1 worm cellular context compared by ENCODE assay signal in the genomic region with DNA sequence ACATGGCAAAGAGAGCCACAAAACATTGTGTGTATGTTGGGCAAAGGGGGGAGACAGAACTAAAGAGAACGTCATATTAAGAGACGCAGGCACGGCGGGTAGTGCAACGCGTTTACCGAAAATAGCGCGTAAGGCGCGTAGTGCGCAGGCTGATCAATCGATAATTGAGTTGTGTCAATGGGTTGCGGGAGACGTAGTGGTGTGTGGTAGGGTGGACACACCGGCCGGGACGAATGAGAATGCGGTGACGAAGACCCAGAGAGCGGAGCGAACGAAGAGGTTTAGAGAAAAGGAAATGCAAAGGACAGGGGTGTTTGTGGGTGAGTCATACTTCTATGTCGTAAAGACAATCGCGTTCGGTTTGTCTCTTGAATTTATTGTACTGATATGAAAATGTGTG.
TF ChIP-seq lines count a peak whose summit lies in the region.

No protein-coding gene starts in this region.

TF ChIP-seq in whole organism, L4 larva, 104 proteins besides CTCF, POLR2A, EP300 and RAD21 (continued from another document):
- TF ChIP-seq skn-1 (tag; optimal IDR thresholded peaks at IDR 0.05; lab: Kevin White, UChicago): no peak
- peak; percentile 69 for TF ChIP-seq jun-1 (tag; optimal IDR thresholded peaks at IDR 0.05; lab: Kevin White, UChicago)
- TF ChIP-seq dmd-9 (GFP tag; IDR thresholded peaks at IDR 0.05; lab: Robert Waterston, UW): 0 out of 2 replicates have a peak, but pooled peaks have one; percentile 24
- peak; percentile 81 for TF ChIP-seq hlh-30 (tag; optimal IDR thresholded peaks at IDR 0.05; lab: Kevin White, UChicago; ENCODE audit: insufficient read depth)
